Fruit fly (Drosophila melanogaster) whole organism, embryonic: Measurements from ENCODE around the gene CG15143.

Experiments
- Bdp1 ChIP-seq: fragments of 200-800 bp; sonication (Bioruptor generic); optimal IDR thresholded peaks from 3 replicates; lab custom pipeline; 2016; ENCODE audit warnings: missing biosample characterization, missing genetic modification characterization
- CG10366 ChIP-seq: fragments of 200-800 bp; sonication (Bioruptor generic); IDR thresholded peaks from 2 replicates; pipeline ENCODE4 v1.3.6; 2022; ENCODE audit warnings: missing biosample characterization, missing genetic modification characterization
- CG10543 ChIP-seq: fragments of 200-800 bp; sonication (Bioruptor generic); optimal IDR thresholded peaks from 3 replicates; lab custom pipeline; 2017; ENCODE audit warnings: missing biosample characterization, mild to moderate bottlenecking, missing genetic modification characterization, moderate library complexity
- CG12744 ChIP-seq: fragments of 200-800 bp; sonication (Bioruptor generic); optimal IDR thresholded peaks from 2 replicates; lab custom pipeline; 2016; ENCODE audit warnings: missing biosample characterization, missing genetic modification characterization
- CG12769 ChIP-seq: fragments of 200-800 bp; sonication (Bioruptor generic); optimal IDR thresholded peaks from 2 replicates; lab custom pipeline; 2019; ENCODE audit warnings: missing biosample characterization, mild to moderate bottlenecking, missing genetic modification characterization, moderate library complexity
- CG14667 ChIP-seq: fragments of 200-800 bp; sonication (Bioruptor generic); IDR thresholded peaks from 2 replicates; pipeline ENCODE4 v1.3.6; 2022; ENCODE audit warnings: missing biosample characterization, missing genetic modification characterization
- CG15601 ChIP-seq: fragments of 200-800 bp; sonication (Bioruptor generic); optimal IDR thresholded peaks from 3 replicates; lab custom pipeline; 2019; ENCODE audit warnings: missing biosample characterization, mild to moderate bottlenecking, missing genetic modification characterization, moderate library complexity
- CG1603 ChIP-seq: fragments of 200-800 bp; sonication (Bioruptor generic); optimal IDR thresholded peaks from 2 replicates; lab custom pipeline; 2019; ENCODE audit warnings: missing biosample characterization, mild to moderate bottlenecking, missing genetic modification characterization, moderate library complexity
- CG17568 ChIP-seq: fragments of 200-800 bp; sonication (Bioruptor generic); optimal IDR thresholded peaks from 2 replicates; lab custom pipeline; 2018; ENCODE audit warnings: missing biosample characterization, mild to moderate bottlenecking, missing genetic modification characterization, moderate library complexity
- CG17802 ChIP-seq: fragments of 200-800 bp; sonication (Bioruptor generic); optimal IDR thresholded peaks from 2 replicates; lab custom pipeline; 2018; ENCODE audit warnings: missing biosample characterization, mild to moderate bottlenecking, missing genetic modification characterization, moderate library complexity
- CG2129 ChIP-seq: fragments of 200-800 bp; sonication (Bioruptor generic); IDR thresholded peaks from 2 replicates; pipeline ENCODE4 v1.3.6; 2022; ENCODE audit warnings: missing biosample characterization, missing genetic modification characterization; ENCODE audit not compliant: partially characterized antibody
- CG2199 ChIP-seq: fragments of 200-800 bp; sonication (Bioruptor generic); IDR thresholded peaks from 3 replicates; pipeline ENCODE4 v1.3.6; 2022; ENCODE audit warnings: missing biosample characterization, missing genetic modification characterization
- CG2678 ChIP-seq: fragments of 200-800 bp; sonication (Bioruptor generic); optimal IDR thresholded peaks from 3 replicates; lab custom pipeline; 2019; ENCODE audit warnings: missing biosample characterization, mild to moderate bottlenecking, missing genetic modification characterization, moderate library complexity
- CG2875 ChIP-seq: fragments of 200-800 bp; sonication (Bioruptor generic); optimal IDR thresholded peaks from 2 replicates; lab custom pipeline; 2017; ENCODE audit warnings: missing biosample characterization, mild to moderate bottlenecking, missing genetic modification characterization, missing genetic modification reagents
- CG31224 ChIP-seq: fragments of 200-800 bp; sonication (Bioruptor generic); IDR thresholded peaks from 2 replicates; pipeline ENCODE4 v1.3.6; 2022; ENCODE audit warnings: missing biosample characterization, missing genetic modification characterization
- CG4617 ChIP-seq: fragments of 200-800 bp; sonication (Bioruptor generic); optimal IDR thresholded peaks from 3 replicates; lab custom pipeline; 2016; ENCODE audit warnings: missing biosample characterization, missing genetic modification characterization, borderline replicate concordance
- CG5953 ChIP-seq: fragments of 200-800 bp; sonication (Bioruptor generic); IDR thresholded peaks from 2 replicates; pipeline ENCODE4 v1.3.6; 2022; ENCODE audit warnings: missing biosample characterization, missing genetic modification characterization
- CG8281 ChIP-seq: fragments of 200-800 bp; sonication (Bioruptor generic); optimal IDR thresholded peaks from 2 replicates; lab custom pipeline; 2018; ENCODE audit warnings: missing biosample characterization, mild to moderate bottlenecking, missing genetic modification characterization, moderate library complexity
- CG8290 ChIP-seq, 3 experiments: fragments of 200-800 bp; sonication (Bioruptor generic); optimal IDR thresholded peaks; 2 replicates each; lab custom pipeline; 2016 to 2019; ENCODE audit warnings: missing biosample characterization in 3 of 3, missing genetic modification characterization in 3 of 3, mild to moderate bottlenecking in 2 of 3, moderate library complexity in 1 of 3
- Camta ChIP-seq: fragments of 200-800 bp; sonication (Bioruptor generic); optimal IDR thresholded peaks from 2 replicates; lab custom pipeline; 2016; ENCODE audit warnings: missing biosample characterization, missing genetic modification characterization
- Elba2 ChIP-seq: fragments of 200-800 bp; sonication (Bioruptor generic); optimal IDR thresholded peaks from 3 replicates; lab custom pipeline; 2016; ENCODE audit warnings: missing biosample characterization, missing genetic modification characterization
- HmgD ChIP-seq: fragments of 200-800 bp; sonication (Bioruptor generic); optimal IDR thresholded peaks from 3 replicates; lab custom pipeline; 2016; ENCODE audit warnings: missing biosample characterization, missing genetic modification characterization
- Hsf ChIP-seq: fragments of 200-800 bp; sonication (Bioruptor generic); optimal IDR thresholded peaks from 3 replicates; lab custom pipeline; 2016; ENCODE audit warnings: missing biosample characterization, missing genetic modification characterization
- Lhr ChIP-seq: fragments of 200-800 bp; sonication (Bioruptor generic); optimal IDR thresholded peaks from 3 replicates; lab custom pipeline; 2017; ENCODE audit warnings: mild to moderate bottlenecking, missing biosample characterization, missing genetic modification reagents, missing genetic modification characterization
- NC2β ChIP-seq: fragments of 200-800 bp; sonication (Bioruptor generic); optimal IDR thresholded peaks from 2 replicates; lab custom pipeline; 2016; ENCODE audit warnings: missing biosample characterization, missing genetic modification characterization
- NK7.1 ChIP-seq: fragments of 200-800 bp; sonication (Bioruptor generic); optimal IDR thresholded peaks from 3 replicates; lab custom pipeline; 2016; ENCODE audit warnings: missing biosample characterization, missing genetic modification characterization
- Sin3A ChIP-seq: fragments of >200 bp; optimal IDR thresholded peaks from 2 replicates; lab custom pipeline; 2018
- Six4 ChIP-seq: fragments of 200-800 bp; sonication (Bioruptor generic); optimal IDR thresholded peaks from 2 replicates; lab custom pipeline; 2016; ENCODE audit warnings: missing biosample characterization, missing genetic modification characterization
- Sox100B ChIP-seq: fragments of 200-800 bp; sonication (Bioruptor generic); optimal IDR thresholded peaks from 3 replicates; lab custom pipeline; 2018; ENCODE audit warnings: missing biosample characterization, mild to moderate bottlenecking, missing genetic modification characterization
- Stat92E ChIP-seq, 3 experiments: fragments of >200 bp in 2 of 3; fragments of 200-800 bp in 1 of 3; sonication (Bioruptor generic) in 1 of 3; optimal IDR thresholded peaks; 2 replicates each; lab custom pipeline; 2017 to 2019; ENCODE audit warnings: missing biosample characterization in 3 of 3, missing genetic modification characterization in 3 of 3, mild to moderate bottlenecking in 1 of 3, moderate library complexity in 1 of 3
- YL-1 ChIP-seq: fragments of 200-800 bp; sonication (Bioruptor generic); optimal IDR thresholded peaks from 3 replicates; lab custom pipeline; 2017; ENCODE audit warnings: missing biosample characterization, mild to moderate bottlenecking, missing genetic modification characterization
- bab2 ChIP-seq: fragments of 200-800 bp; sonication (Bioruptor generic); optimal IDR thresholded peaks from 2 replicates; lab custom pipeline; 2016; ENCODE audit warnings: missing biosample characterization, missing genetic modification characterization
- bsh ChIP-seq, 2 experiments: fragments of 200-800 bp; sonication (Bioruptor generic); optimal IDR thresholded peaks; 2 replicates each; lab custom pipeline; 2017 to 2018; ENCODE audit warnings: mild to moderate bottlenecking in 2 of 2, missing biosample characterization in 2 of 2, missing genetic modification characterization in 2 of 2, moderate library complexity in 1 of 2
- chinmo ChIP-seq: fragments of 200-800 bp; sonication (Bioruptor generic); IDR thresholded peaks from 4 replicates; pipeline ENCODE4 v1.3.6; 2022; ENCODE audit warnings: missing biosample characterization, missing genetic modification characterization; ENCODE audit not compliant: partially characterized antibody
- dysf ChIP-seq: fragments of 200-800 bp; sonication (Bioruptor generic); IDR thresholded peaks from 3 replicates; pipeline ENCODE4 v1.3.6; 2022; ENCODE audit warnings: missing biosample characterization, missing genetic modification characterization
- fd64A ChIP-seq: fragments of 200-800 bp; sonication (Bioruptor generic); optimal IDR thresholded peaks from 3 replicates; lab custom pipeline; 2018; ENCODE audit warnings: missing biosample characterization, mild to moderate bottlenecking, missing genetic modification characterization
- gt ChIP-seq: fragments of 200-800 bp; sonication (Bioruptor generic); IDR thresholded peaks from 2 replicates; pipeline ENCODE4 v1.3.6; 2022; ENCODE audit warnings: missing biosample characterization, missing genetic modification characterization
- lab ChIP-seq: fragments of 200-800 bp; sonication (Bioruptor generic); optimal IDR thresholded peaks from 3 replicates; lab custom pipeline; 2017; ENCODE audit warnings: missing biosample characterization, missing genetic modification characterization, mild to moderate bottlenecking, moderate library complexity, missing genetic modification reagents
- mld ChIP-seq: fragments of 200-800 bp; sonication (Bioruptor generic); IDR thresholded peaks from 3 replicates; pipeline ENCODE4 v1.3.6; 2022; ENCODE audit warnings: missing biosample characterization, missing genetic modification characterization; ENCODE audit not compliant: partially characterized antibody
- onecut ChIP-seq: fragments of 200-800 bp; sonication (Bioruptor generic); IDR thresholded peaks from 2 replicates; pipeline ENCODE4 v1.3.6; 2022; ENCODE audit warnings: missing biosample characterization, missing genetic modification characterization
- pros ChIP-seq: fragments of 200-800 bp; sonication (Bioruptor generic); optimal IDR thresholded peaks from 3 replicates; lab custom pipeline; 2019; ENCODE audit warnings: missing biosample characterization, mild to moderate bottlenecking, missing genetic modification characterization, moderate library complexity
- rib ChIP-seq: fragments of 200-800 bp; sonication (Bioruptor generic); IDR thresholded peaks from 2 replicates; pipeline ENCODE4 v1.3.6; 2022; ENCODE audit warnings: missing biosample characterization, missing genetic modification characterization
- salm ChIP-seq: fragments of 200-800 bp; sonication (Bioruptor generic); optimal IDR thresholded peaks from 2 replicates; lab custom pipeline; 2018; ENCODE audit warnings: missing biosample characterization, mild to moderate bottlenecking, missing genetic modification characterization
- stc ChIP-seq: fragments of 200-800 bp; sonication (Bioruptor generic); IDR thresholded peaks from 2 replicates; pipeline ENCODE4 v1.3.6; 2022; ENCODE audit warnings: missing biosample characterization, missing genetic modification characterization
- trh ChIP-seq: fragments of 200-800 bp; sonication (Bioruptor generic); optimal IDR thresholded peaks from 2 replicates; lab custom pipeline; 2016; ENCODE audit warnings: missing biosample characterization, missing genetic modification characterization
- tx ChIP-seq: fragments of 200-800 bp; sonication (Bioruptor generic); optimal IDR thresholded peaks from 2 replicates; lab custom pipeline; 2016; ENCODE audit warnings: missing biosample characterization, missing genetic modification characterization
- wor ChIP-seq: fragments of 200-800 bp; sonication (Bioruptor generic); IDR thresholded peaks from 2 replicates; pipeline ENCODE4 v1.3.6; 2022; ENCODE audit warnings: missing biosample characterization, missing genetic modification characterization
- yki ChIP-seq: fragments of >200 bp; optimal IDR thresholded peaks from 3 replicates; lab custom pipeline; 2018
- z ChIP-seq: fragments of 200-800 bp; sonication (Bioruptor generic); IDR thresholded peaks from 3 replicates; pipeline ENCODE4 v1.3.6; 2022; ENCODE audit warnings: missing biosample characterization, missing genetic modification characterization

The CG15143 gene

DNA sequence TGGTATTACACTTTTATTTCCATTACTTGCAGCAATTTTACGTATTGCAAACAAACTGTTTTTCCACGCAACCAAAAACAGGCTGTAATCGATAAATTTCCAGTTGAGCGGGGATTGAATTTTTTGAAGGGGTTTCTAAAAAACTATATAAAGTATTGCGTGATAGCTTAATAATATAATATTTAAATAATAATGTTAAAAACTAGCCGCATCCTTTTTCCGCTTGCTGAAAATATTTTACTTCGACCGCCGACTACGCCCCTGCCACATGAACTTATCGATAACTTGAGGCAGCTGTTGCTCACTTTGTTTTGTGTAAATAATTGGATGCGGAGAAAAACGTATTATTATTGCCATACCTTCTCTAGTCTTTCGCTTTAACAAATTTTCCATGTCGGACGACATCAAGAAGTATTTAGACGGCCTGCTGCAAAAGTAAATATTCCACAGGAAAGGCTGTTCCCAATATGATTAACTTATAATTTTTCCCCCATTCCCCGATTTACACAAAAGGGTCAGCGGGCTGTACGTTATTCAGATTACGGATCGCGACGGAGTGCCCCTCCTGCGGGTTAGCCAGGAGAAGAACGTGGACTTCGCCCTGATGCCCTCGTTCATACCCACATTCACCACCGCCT, 43.3 kb downstream of the CG15143 start, which contains the start of the genes fws and Lamtor3 (continued):
- no peak for TF ChIP-seq CG2129
- peak; percentile 82 for TF ChIP-seq Bdp1 (GFP tag; lab: Kevin White, UChicago)
- TF ChIP-seq CG1603 (tag; lab: Kevin White, UChicago) = peak; percentile 82
- TF ChIP-seq Camta = peak; percentile 71
- peak; percentile 99 for TF ChIP-seq dysf (GFP tag; lab: Robert Waterston, UW)
- TF ChIP-seq z = peak; percentile 80
- peak; percentile 97 for TF ChIP-seq CG17568 (GFP tag; lab: Kevin White, UChicago)
- peak; percentile 75 for TF ChIP-seq Elba2
- TF ChIP-seq HmgD (GFP tag; lab: Kevin White, UChicago) = no peak
- peak; percentile 87 for TF ChIP-seq tx (GFP tag; lab: Kevin White, UChicago)
- TF ChIP-seq Hsf (GFP tag; lab: Kevin White, UChicago) = peak; percentile 93
- peak; percentile 95 for TF ChIP-seq bab2 (GFP tag; lab: Kevin White, UChicago)
- peak; percentile 93 for TF ChIP-seq Lhr (GFP tag; lab: Kevin White, UChicago)
- peak; percentile 95 to 99 for TF ChIP-seq bsh (GFP tag; optimal IDR thresholded peaks at IDR 0.05; lab: Kevin White, UChicago)
- peak; percentile 95 for TF ChIP-seq CG15601 (tag; lab: Kevin White, UChicago)
- no peak for TF ChIP-seq yki (lab: Kevin White, UChicago)
- TF ChIP-seq NK7.1 = peak; percentile 62
- TF ChIP-seq NC2β (GFP tag; lab: Kevin White, UChicago) = peak; percentile 74
- peak; percentile 99 for TF ChIP-seq CG10366 (GFP tag; lab: Robert Waterston, UW)
- TF ChIP-seq salm (tag; lab: Kevin White, UChicago) = peak; percentile 96
- TF ChIP-seq CG2678 (tag; lab: Kevin White, UChicago) = peak; percentile 98
- peak; percentile 93 for TF ChIP-seq fd64A (GFP tag; lab: Kevin White, UChicago)
- TF ChIP-seq lab (GFP tag; lab: Kevin White, UChicago) = peak; percentile 99
- peak; percentile 99 for TF ChIP-seq CG2199 (GFP tag; lab: Robert Waterston, UW)
- peak; percentile 49; the same call in 1 of the 3 replicates for TF ChIP-seq mld (GFP tag; lab: Robert Waterston, UW)
- TF ChIP-seq CG31224 (GFP tag; lab: Robert Waterston, UW) = peak; percentile 97
- peak; percentile 98 for TF ChIP-seq CG2875 (GFP tag; lab: Kevin White, UChicago)
- peak; percentile 91 for TF ChIP-seq trh (GFP tag; lab: Kevin White, UChicago)
- TF ChIP-seq pros (GFP tag; lab: Kevin White, UChicago) = no peak
- TF ChIP-seq Stat92E (GFP tag; optimal IDR thresholded peaks at IDR 0.05; lab: Kevin White, UChicago) = peak in 1 of 3 experiments; percentile 49
- peak; percentile 95 for TF ChIP-seq CG12769
- peak; percentile 88 for TF ChIP-seq CG8281
- TF ChIP-seq CG12744 = peak; percentile 74
- peak; percentile 99 for TF ChIP-seq CG5953 (GFP tag; lab: Robert Waterston, UW)
- TF ChIP-seq CG10543 (GFP tag; lab: Kevin White, UChicago) = no peak
- TF ChIP-seq chinmo (GFP tag; lab: Robert Waterston, UW) = 0 out of 4 replicates have a peak, but pooled peaks have one; percentile 14
- TF ChIP-seq stc (GFP tag; lab: Robert Waterston, UW) = peak; percentile 99
- peak; percentile 95 for TF ChIP-seq Six4 (GFP tag; lab: Kevin White, UChicago)
- TF ChIP-seq CG4617 (GFP tag; lab: Kevin White, UChicago) = peak; percentile 95
- peak; percentile 99 for TF ChIP-seq wor (GFP tag; lab: Robert Waterston, UW)
- TF ChIP-seq YL-1 (GFP tag; lab: Kevin White, UChicago) = peak; percentile 92
- peak; percentile 95 for TF ChIP-seq Sox100B (GFP tag; lab: Kevin White, UChicago)
- TF ChIP-seq gt (GFP tag; lab: Robert Waterston, UW) = peak; percentile 98
- TF ChIP-seq onecut (GFP tag; lab: Robert Waterston, UW) = peak; percentile 94
- peak; percentile 77 for TF ChIP-seq CG8290 (GFP tag; optimal IDR thresholded peaks at IDR 0.05; lab: Kevin White, UChicago)
- peak in 1 of 2 experiments; percentile 84 for TF ChIP-seq CG8290 (tag; optimal IDR thresholded peaks at IDR 0.05; lab: Kevin White, UChicago)
- TF ChIP-seq CG17802 = peak; percentile 93
- peak; percentile 98 for TF ChIP-seq rib (GFP tag; lab: Robert Waterston, UW)
- peak; percentile 99 for TF ChIP-seq CG14667 (GFP tag; lab: Robert Waterston, UW)
- no peak for TF ChIP-seq Sin3A
